Worm (Caenorhabditis elegans): ENCODE measurements around the gene eef-1A.2.

Gene eef-1A.2

DNA sequence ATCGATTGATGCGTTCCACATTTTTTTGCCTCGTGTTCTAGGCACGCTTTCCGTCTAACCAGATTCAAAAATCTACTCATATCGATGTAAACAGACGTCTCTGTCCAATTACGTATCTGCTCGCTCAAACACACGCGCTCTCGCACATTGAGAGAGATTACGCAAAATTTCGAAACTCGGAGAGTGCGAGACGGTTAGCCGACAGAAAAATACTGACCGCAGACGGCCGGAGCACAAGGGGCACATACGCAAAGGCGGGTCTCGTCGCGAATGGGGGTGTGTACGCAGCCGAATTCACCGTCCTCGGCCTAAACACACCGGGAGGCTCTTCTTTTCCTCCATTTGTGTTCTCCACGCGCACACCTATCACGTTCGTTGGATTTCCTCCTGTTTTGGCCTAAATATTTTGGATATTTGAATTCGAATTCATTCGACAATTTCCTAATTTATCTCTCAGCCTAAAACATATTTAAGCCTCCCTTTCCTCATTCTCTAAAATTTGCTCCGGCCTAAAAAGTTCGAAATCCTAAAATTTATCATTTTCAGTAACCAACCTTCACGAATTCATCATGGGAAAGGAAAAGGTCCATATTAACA lies at the start of gene eef-1A.2:
Gene eef-1A.2, plus strand, starts transcription at position 547 of the 597 bp plus-strand sequence.
- TF ChIP-seq mdl-1 (tag; optimal IDR thresholded peaks at IDR 0.05), result peak; percentile 95
- TF ChIP-seq R02D3.7 (tag; optimal IDR thresholded peaks at IDR 0.05), result peak; percentile 79
- peak; percentile 49 for TF ChIP-seq ceh-16 (tag; optimal IDR thresholded peaks at IDR 0.05)
- peak; percentile 35 for TF ChIP-seq fos-1 (tag; optimal IDR thresholded peaks at IDR 0.05)
- peak; percentile 52 for TF ChIP-seq elt-1 (tag; optimal IDR thresholded peaks at IDR 0.05)
- TF ChIP-seq tbx-2 (tag; optimal IDR thresholded peaks at IDR 0.05), result peak; percentile 76
- peak; percentile 61 for TF ChIP-seq nhr-43 (tag; optimal IDR thresholded peaks at IDR 0.05; ENCODE audit: poor library complexity, severe bottlenecking)
- peak; percentile 98 for TF ChIP-seq lin-39 (tag; optimal IDR thresholded peaks at IDR 0.05)
- TF ChIP-seq jun-1 (tag; optimal IDR thresholded peaks at IDR 0.05), result peak; percentile 96
- peak; percentile 70 for TF ChIP-seq ama-1 (optimal IDR thresholded peaks at IDR 0.05)
- TF ChIP-seq ceh-28 (tag; optimal IDR thresholded peaks at IDR 0.05), result peak; percentile 98
- peak; percentile 81 for TF ChIP-seq nhr-11 (tag; optimal IDR thresholded peaks at IDR 0.05)
- TF ChIP-seq egl-27 (tag; optimal IDR thresholded peaks at IDR 0.05), result peak; percentile 77
- peak; percentile 84 for TF ChIP-seq pqm-1 (tag; optimal IDR thresholded peaks at IDR 0.05)
- TF ChIP-seq unc-39 (tag; optimal IDR thresholded peaks at IDR 0.05), result no peak
- TF ChIP-seq nhr-28 (tag; optimal IDR thresholded peaks at IDR 0.05), result no peak
- peak; percentile 91 for TF ChIP-seq nhr-23 (tag; optimal IDR thresholded peaks at IDR 0.05)
- peak; percentile 51 for TF ChIP-seq ztf-4 (tag; optimal IDR thresholded peaks at IDR 0.05)
- TF ChIP-seq fkh-10 (GFP tag; optimal IDR thresholded peaks at IDR 0.05), result peak; percentile 99
- TF ChIP-seq daf-12 (tag; optimal IDR thresholded peaks at IDR 0.05), result no peak
- TF ChIP-seq pha-4 (tag; optimal IDR thresholded peaks at IDR 0.05), result peak; percentile 99
- TF ChIP-seq lin-15B (tag; optimal IDR thresholded peaks at IDR 0.05), result peak; percentile 93
- TF ChIP-seq nhr-67 (tag; optimal IDR thresholded peaks at IDR 0.05), result no peak
- no peak for TF ChIP-seq nhr-76 (tag; optimal IDR thresholded peaks at IDR 0.05)
- peak; percentile 75 for TF ChIP-seq unc-62 (GFP tag; optimal IDR thresholded peaks at IDR 0.05)
- peak; percentile 89 for TF ChIP-seq skn-1 (tag; optimal IDR thresholded peaks at IDR 0.05)
- TF ChIP-seq aly-2 (tag; optimal IDR thresholded peaks at IDR 0.05), result no peak
- peak in 1 of 2 experiments; percentile 18 for TF ChIP-seq eor-1 (tag; optimal IDR thresholded peaks at IDR 0.05)
- TF ChIP-seq hmg-11 (tag; optimal IDR thresholded peaks at IDR 0.05), result peak; percentile 83
- TF ChIP-seq snpc-4 (tag; optimal IDR thresholded peaks at IDR 0.05), result peak; percentile 78
- no peak for TF ChIP-seq mml-1 (tag; optimal IDR thresholded peaks at IDR 0.05)
- TF ChIP-seq nhr-237 (tag; optimal IDR thresholded peaks at IDR 0.05), result no peak
- TF ChIP-seq ztf-11 (tag; optimal IDR thresholded peaks at IDR 0.05), result no peak
- peak; percentile 96 for TF ChIP-seq egl-5 (tag; optimal IDR thresholded peaks at IDR 0.05)
- peak; percentile 29 for TF ChIP-seq ceh-9 (tag; optimal IDR thresholded peaks at IDR 0.05)
- peak; percentile 71 for TF ChIP-seq nhr-77 (tag; optimal IDR thresholded peaks at IDR 0.05)
- no peak for TF ChIP-seq nhr-12 (tag; optimal IDR thresholded peaks at IDR 0.05)
- TF ChIP-seq nfya-1 (tag; optimal IDR thresholded peaks at IDR 0.05; ENCODE audit: insufficient read depth), result peak; percentile 98
- TF ChIP-seq zag-1 (tag; optimal IDR thresholded peaks at IDR 0.05), result peak; percentile 43
- peak; percentile 74 for TF ChIP-seq fkh-2 (tag; optimal IDR thresholded peaks at IDR 0.05)
- peak; percentile 12 for TF ChIP-seq ZK546.5 (tag; optimal IDR thresholded peaks at IDR 0.05)
- TF ChIP-seq ceh-82 (tag; optimal IDR thresholded peaks at IDR 0.05), result peak; percentile 29
- TF ChIP-seq sea-2 (GFP tag; optimal IDR thresholded peaks at IDR 0.05), result no peak
- TF ChIP-seq lsy-12 (tag; optimal IDR thresholded peaks at IDR 0.05), result peak; percentile 92
- peak; percentile 93 for TF ChIP-seq nhr-25 (tag; optimal IDR thresholded peaks at IDR 0.05)
- TF ChIP-seq elt-2 (tag; optimal IDR thresholded peaks at IDR 0.05), result peak; percentile 86
- peak in 1 of 3 experiments; percentile 82 for TF ChIP-seq elt-3 (tag; optimal IDR thresholded peaks at IDR 0.05)

All from whole organism, L3 larva.